Worm (Caenorhabditis elegans): ENCODE results near the gene F55D10.4.

DNA sequence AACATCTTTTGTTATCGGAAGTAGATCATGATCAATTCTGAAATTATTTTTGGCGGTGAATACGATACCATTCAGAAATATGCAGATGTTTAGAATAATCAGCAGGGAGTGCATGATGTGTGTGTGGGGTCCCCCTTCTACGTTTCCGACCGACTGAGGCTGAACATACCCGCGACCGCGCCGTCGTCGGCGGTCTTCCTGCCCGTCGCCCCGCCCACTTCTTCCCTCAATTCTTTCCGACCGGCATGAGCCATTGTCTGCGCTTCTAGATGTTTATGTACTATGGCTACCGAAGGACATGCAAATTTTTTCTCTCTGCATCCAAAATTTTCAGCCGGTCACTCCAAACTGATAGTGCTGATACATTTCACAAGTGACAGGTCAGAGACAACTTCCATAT is 23.6 kb upstream of the F55D10.4 start:
- no peak for TF ChIP-seq ceh-9 (tag; optimal IDR thresholded peaks at IDR 0.05)
- TF ChIP-seq mdl-1 (tag; optimal IDR thresholded peaks at IDR 0.05): no peak
- TF ChIP-seq lin-15B (tag; optimal IDR thresholded peaks at IDR 0.05): no peak

All from whole organism, L3 larva.